Fruit fly (Drosophila melanogaster) whole organism, embryonic: Measurements from ENCODE around the gene Dsp1.
A peak's percentile ranks its signal among the peaks of the same experiment; 100 is the strongest.

Experiments
- Adf1 ChIP-seq: fragments of 200-800 bp; sonication (Bioruptor generic); IDR thresholded peaks from 2 replicates; pipeline ENCODE4 v1.3.6; 2022; ENCODE audit warnings: missing biosample characterization, missing genetic modification characterization
- Atf6 ChIP-seq: fragments of 200-800 bp; sonication (Bioruptor generic); IDR thresholded peaks from 2 replicates; pipeline ENCODE4 v1.3.6; 2022; ENCODE audit warnings: missing biosample characterization, missing genetic modification characterization
- BEAF-32 ChIP-seq: fragments of 200-800 bp; sonication (Bioruptor generic); optimal IDR thresholded peaks from 3 replicates; lab custom pipeline; 2017; ENCODE audit warnings: missing biosample characterization, missing genetic modification characterization, mild to moderate bottlenecking, moderate library complexity, missing genetic modification reagents
- BtbVII ChIP-seq: fragments of 200-800 bp; sonication (Bioruptor generic); optimal IDR thresholded peaks from 3 replicates; lab custom pipeline; 2017; ENCODE audit warnings: missing biosample characterization, mild to moderate bottlenecking, missing genetic modification characterization
- CG10321 ChIP-seq: fragments of 200-800 bp; sonication (Bioruptor generic); IDR thresholded peaks from 2 replicates; pipeline ENCODE4 v1.3.6; 2022; ENCODE audit warnings: missing biosample characterization, missing genetic modification characterization
- CG10654 ChIP-seq: fragments of 200-800 bp; sonication (Bioruptor generic); optimal IDR thresholded peaks from 2 replicates; lab custom pipeline; 2016; ENCODE audit warnings: missing biosample characterization, missing genetic modification characterization
- CG10959 ChIP-seq: fragments of 200-800 bp; sonication (Bioruptor generic); IDR thresholded peaks from 2 replicates; pipeline ENCODE4 v1.3.6; 2022; ENCODE audit warnings: missing biosample characterization, missing genetic modification characterization
- CG10979 ChIP-seq: fragments of 200-800 bp; sonication (Bioruptor generic); optimal IDR thresholded peaks from 2 replicates; lab custom pipeline; 2018; ENCODE audit warnings: missing biosample characterization, mild to moderate bottlenecking, missing genetic modification characterization, moderate library complexity
- CG11247 ChIP-seq: fragments of 200-800 bp; sonication (Bioruptor generic); IDR thresholded peaks from 2 replicates; pipeline ENCODE4 v1.3.6; 2022; ENCODE audit warnings: missing biosample characterization, missing genetic modification characterization
- CG12769 ChIP-seq: fragments of 200-800 bp; sonication (Bioruptor generic); optimal IDR thresholded peaks from 2 replicates; lab custom pipeline; 2019; ENCODE audit warnings: missing biosample characterization, mild to moderate bottlenecking, missing genetic modification characterization, moderate library complexity
- CG12942 ChIP-seq: fragments of 200-800 bp; sonication (Bioruptor generic); optimal IDR thresholded peaks from 3 replicates; lab custom pipeline; 2016; ENCODE audit warnings: missing biosample characterization, missing genetic modification characterization
- CG13296 ChIP-seq: fragments of 200-800 bp; sonication (Bioruptor generic); optimal IDR thresholded peaks from 3 replicates; lab custom pipeline; 2018; ENCODE audit warnings: missing biosample characterization, mild to moderate bottlenecking, missing genetic modification characterization
- CG13894 ChIP-seq: fragments of 200-800 bp; sonication (Bioruptor generic); optimal IDR thresholded peaks from 3 replicates; lab custom pipeline; 2018; ENCODE audit warnings: missing biosample characterization, mild to moderate bottlenecking, missing genetic modification characterization, moderate library complexity
- CG17361 ChIP-seq: fragments of 200-800 bp; sonication (Bioruptor generic); IDR thresholded peaks from 3 replicates; pipeline ENCODE4 v1.3.6; 2022; ENCODE audit warnings: missing biosample characterization, missing genetic modification characterization
- CG17612 ChIP-seq: fragments of 200-800 bp; sonication (Bioruptor generic); IDR thresholded peaks from 2 replicates; pipeline ENCODE4 v1.3.6; 2022; ENCODE audit warnings: missing biosample characterization, missing genetic modification characterization
- CG2116 ChIP-seq: fragments of 200-800 bp; sonication (Bioruptor generic); optimal IDR thresholded peaks from 3 replicates; lab custom pipeline; 2018; ENCODE audit warnings: missing biosample characterization, mild to moderate bottlenecking, missing genetic modification characterization
- CG2129 ChIP-seq: fragments of 200-800 bp; sonication (Bioruptor generic); IDR thresholded peaks from 2 replicates; pipeline ENCODE4 v1.3.6; 2022; ENCODE audit warnings: missing biosample characterization, missing genetic modification characterization; ENCODE audit not compliant: partially characterized antibody
- CG30403 ChIP-seq: fragments of 200-800 bp; sonication (Bioruptor generic); optimal IDR thresholded peaks from 3 replicates; lab custom pipeline; 2016; ENCODE audit warnings: missing biosample characterization, missing genetic modification characterization
- CG33213 ChIP-seq: fragments of 200-800 bp; sonication (Bioruptor generic); optimal IDR thresholded peaks from 3 replicates; lab custom pipeline; 2016; ENCODE audit warnings: missing biosample characterization, missing genetic modification characterization
- CG3847 ChIP-seq: fragments of 200-800 bp; sonication (Bioruptor generic); IDR thresholded peaks from 2 replicates; pipeline ENCODE4 v1.3.6; 2022; ENCODE audit warnings: missing biosample characterization, missing genetic modification characterization
- CG5180 ChIP-seq: fragments of 200-800 bp; sonication (Bioruptor generic); optimal IDR thresholded peaks from 3 replicates; lab custom pipeline; 2017; ENCODE audit warnings: missing biosample characterization, missing genetic modification characterization, mild to moderate bottlenecking, moderate library complexity, missing genetic modification reagents
- CG6765 ChIP-seq: fragments of 200-800 bp; sonication (Bioruptor generic); optimal IDR thresholded peaks from 3 replicates; lab custom pipeline; 2017; ENCODE audit warnings: missing biosample characterization, mild to moderate bottlenecking, missing genetic modification characterization
- CG7556 ChIP-seq: fragments of 200-800 bp; sonication (Bioruptor generic); optimal IDR thresholded peaks from 2 replicates; lab custom pipeline; 2017; ENCODE audit warnings: missing biosample characterization, mild to moderate bottlenecking, missing genetic modification characterization
- CG7963 ChIP-seq: fragments of 200-800 bp; sonication (Bioruptor generic); IDR thresholded peaks from 3 replicates; pipeline ENCODE4 v1.3.6; 2022; ENCODE audit warnings: missing biosample characterization, missing genetic modification characterization; ENCODE audit not compliant: partially characterized antibody
- CG9876 ChIP-seq: fragments of 200-800 bp; sonication (Bioruptor generic); optimal IDR thresholded peaks from 2 replicates; lab custom pipeline; 2016; ENCODE audit warnings: missing biosample characterization, missing genetic modification characterization
- CG9932 ChIP-seq: fragments of 200-800 bp; sonication (Bioruptor generic); IDR thresholded peaks from 2 replicates; pipeline ENCODE4 v1.3.6; 2022; ENCODE audit warnings: missing biosample characterization, missing genetic modification characterization
- Dek ChIP-seq: fragments of 200-800 bp; sonication (Bioruptor generic); optimal IDR thresholded peaks from 3 replicates; lab custom pipeline; 2019; ENCODE audit warnings: missing biosample characterization, mild to moderate bottlenecking, missing genetic modification characterization, moderate library complexity
- Doc3 ChIP-seq: fragments of 200-800 bp; sonication (Bioruptor generic); IDR thresholded peaks from 3 replicates; pipeline ENCODE4 v1.3.6; 2022; ENCODE audit warnings: missing biosample characterization, missing genetic modification characterization; ENCODE audit not compliant: partially characterized antibody
- H2.0 ChIP-seq: fragments of 200-800 bp; sonication (Bioruptor generic); IDR thresholded peaks from 2 replicates; pipeline ENCODE4 v1.3.6; 2022; ENCODE audit warnings: missing biosample characterization, missing genetic modification characterization
- HLH54F ChIP-seq: fragments of 200-800 bp; sonication (Bioruptor generic); optimal IDR thresholded peaks from 3 replicates; lab custom pipeline; 2016; ENCODE audit warnings: missing biosample characterization, missing genetic modification characterization
- Hr39 ChIP-seq: fragments of >200 bp; optimal IDR thresholded peaks from 2 replicates; lab custom pipeline; 2017
- Lhr ChIP-seq: fragments of 200-800 bp; sonication (Bioruptor generic); optimal IDR thresholded peaks from 3 replicates; lab custom pipeline; 2017; ENCODE audit warnings: mild to moderate bottlenecking, missing biosample characterization, missing genetic modification reagents, missing genetic modification characterization
- Opbp ChIP-seq: fragments of 200-800 bp; sonication (Bioruptor generic); IDR thresholded peaks from 3 replicates; pipeline ENCODE4 v1.3.6; 2022; ENCODE audit warnings: missing biosample characterization, missing genetic modification characterization; ENCODE audit not compliant: partially characterized antibody
- Sox100B ChIP-seq: fragments of 200-800 bp; sonication (Bioruptor generic); optimal IDR thresholded peaks from 3 replicates; lab custom pipeline; 2018; ENCODE audit warnings: missing biosample characterization, mild to moderate bottlenecking, missing genetic modification characterization
- Ssrp ChIP-seq: fragments of 200-800 bp; sonication (Bioruptor generic); optimal IDR thresholded peaks from 2 replicates; lab custom pipeline; 2018; ENCODE audit warnings: missing biosample characterization, mild to moderate bottlenecking, missing genetic modification characterization, moderate library complexity
- aop ChIP-seq: fragments of 200-800 bp; sonication (Bioruptor generic); IDR thresholded peaks from 2 replicates; pipeline ENCODE4 v1.3.6; 2022; ENCODE audit warnings: missing biosample characterization, missing genetic modification characterization
- ash1 ChIP-seq: fragments of 200-800 bp; sonication (Bioruptor generic); optimal IDR thresholded peaks from 2 replicates; lab custom pipeline; 2018; ENCODE audit warnings: missing biosample characterization, mild to moderate bottlenecking, missing genetic modification characterization
- chn ChIP-seq: fragments of 200-800 bp; sonication (Bioruptor generic); optimal IDR thresholded peaks from 2 replicates; lab custom pipeline; 2016; ENCODE audit warnings: missing biosample characterization, missing genetic modification characterization
- disco-r ChIP-seq: fragments of 200-800 bp; sonication (Bioruptor generic); optimal IDR thresholded peaks from 2 replicates; lab custom pipeline; 2016; ENCODE audit warnings: missing biosample characterization, missing genetic modification characterization
- ems ChIP-seq: fragments of 200-800 bp; sonication (Bioruptor generic); optimal IDR thresholded peaks from 3 replicates; lab custom pipeline; 2016; ENCODE audit warnings: missing biosample characterization, missing genetic modification characterization
- fd102C ChIP-seq: fragments of 200-800 bp; sonication (Bioruptor generic); optimal IDR thresholded peaks from 2 replicates; lab custom pipeline; 2018; ENCODE audit warnings: missing biosample characterization, mild to moderate bottlenecking, missing genetic modification characterization, moderate library complexity
- her ChIP-seq: fragments of 200-800 bp; sonication (Bioruptor generic); optimal IDR thresholded peaks from 2 replicates; lab custom pipeline; 2016; ENCODE audit warnings: missing biosample characterization, missing genetic modification characterization
- pb ChIP-seq: fragments of 200-800 bp; sonication (Bioruptor generic); optimal IDR thresholded peaks from 3 replicates; lab custom pipeline; 2016; ENCODE audit warnings: missing biosample characterization, missing genetic modification characterization
- pnt ChIP-seq: fragments of 200-800 bp; sonication (Bioruptor generic); optimal IDR thresholded peaks from 3 replicates; lab custom pipeline; 2016; ENCODE audit warnings: missing biosample characterization, missing genetic modification characterization
- sima ChIP-seq: fragments of 200-800 bp; sonication (Bioruptor generic); optimal IDR thresholded peaks from 2 replicates; lab custom pipeline; 2016; ENCODE audit warnings: missing biosample characterization, missing genetic modification characterization
- tna ChIP-seq: fragments of 200-800 bp; sonication (Bioruptor generic); IDR thresholded peaks from 2 replicates; pipeline ENCODE4 v1.3.6; 2022; ENCODE audit warnings: missing biosample characterization, missing genetic modification characterization; ENCODE audit not compliant: partially characterized antibody
- vnd ChIP-seq: fragments of 200-800 bp; sonication (Bioruptor generic); IDR thresholded peaks from 3 replicates; pipeline ENCODE4 v1.3.6; 2022; ENCODE audit warnings: missing biosample characterization, missing genetic modification characterization; ENCODE audit not compliant: partially characterized antibody
- z ChIP-seq: fragments of 200-800 bp; sonication (Bioruptor generic); IDR thresholded peaks from 3 replicates; pipeline ENCODE4 v1.3.6; 2022; ENCODE audit warnings: missing biosample characterization, missing genetic modification characterization
- zf30C ChIP-seq: fragments of 200-800 bp; sonication (Bioruptor generic); optimal IDR thresholded peaks from 3 replicates; lab custom pipeline; 2018; ENCODE audit warnings: missing biosample characterization, mild to moderate bottlenecking, missing genetic modification characterization

The Dsp1 gene

dm6 chrX:16296423-16297292 lies 36.8 kb upstream of the Dsp1 start, which contains the start of gene CG3632 (continued):
- TF ChIP-seq CG6765 (GFP tag; lab: Kevin White, UChicago) (no peak), Opbp (GFP tag; lab: Robert Waterston, UW) (peak; percentile 89), CG13296 (GFP tag; lab: Kevin White, UChicago) (peak; percentile 7), fd102C (GFP tag; lab: Kevin White, UChicago) (no peak), CG5180 (no peak), CG7963 (GFP tag; lab: Robert Waterston, UW) (peak; percentile 89), zf30C (no peak), CG10654 (GFP tag; lab: Kevin White, UChicago) (peak; percentile 20), CG11247 (GFP tag; lab: Robert Waterston, UW) (peak; percentile 51; the same call in 1 of the 2 replicates), ash1 (no peak), Adf1 (GFP tag; lab: Robert Waterston, UW) (peak; percentile 36; the same call in 1 of the 2 replicates), sima (no peak), CG7556 (GFP tag; lab: Kevin White, UChicago) (no peak), CG2116 (peak; percentile 85), disco-r (GFP tag; lab: Kevin White, UChicago) (no peak), CG12942 (GFP tag; lab: Kevin White, UChicago) (peak; percentile 6), CG30403 (peak; percentile 48), CG33213 (GFP tag; lab: Kevin White, UChicago) (peak; percentile 32), CG9876 (GFP tag; lab: Kevin White, UChicago) (no peak), Lhr (GFP tag; lab: Kevin White, UChicago) (peak; percentile 12), aop (GFP tag; lab: Robert Waterston, UW) (no peak), Atf6 (GFP tag; lab: Robert Waterston, UW) (no peak; the same call in 1 of the 2 replicates), CG10959 (GFP tag; lab: Robert Waterston, UW) (no peak), tna (peak; percentile 73), CG10321 (GFP tag; lab: Robert Waterston, UW) (no peak), HLH54F (GFP tag; lab: Kevin White, UChicago) (peak; percentile 66), her (peak; percentile 61), Dek (tag; lab: Kevin White, UChicago) (no peak), pnt (GFP tag; lab: Kevin White, UChicago) (no peak), CG13894 (tag; lab: Kevin White, UChicago) (no peak), Doc3 (GFP tag; lab: Robert Waterston, UW) (peak; percentile 66), CG17612 (GFP tag; lab: Robert Waterston, UW) (no peak), z (GFP tag; lab: Robert Waterston, UW) (no peak), CG2129 (GFP tag; lab: Robert Waterston, UW) (peak; percentile 41; the same call in 1 of the 2 replicates), chn (GFP tag; lab: Kevin White, UChicago) (peak; percentile 60), Ssrp (tag; lab: Kevin White, UChicago) (no peak), Sox100B (no peak), H2.0 (GFP tag; lab: Robert Waterston, UW) (peak; percentile 28; the same call in 1 of the 2 replicates), CG10979 (no peak), pb (GFP tag; lab: Kevin White, UChicago) (no peak), CG3847 (peak; percentile 67), Hr39 (lab: Kevin White, UChicago) (no peak), CG12769 (tag; lab: Kevin White, UChicago) (no peak), CG17361 (GFP tag; lab: Robert Waterston, UW) (no peak; the same call in 2 of the 3 replicates), ems (GFP tag; lab: Kevin White, UChicago) (peak; percentile 31), vnd (GFP tag; lab: Robert Waterston, UW) (peak; percentile 71), BtbVII (GFP tag; lab: Kevin White, UChicago) (no peak), CG9932 (GFP tag; lab: Robert Waterston, UW) (peak; percentile 86), BEAF-32 (GFP tag; lab: Kevin White, UChicago) (peak; percentile 82)
